Worm (Caenorhabditis elegans): ENCODE data around the gene glr-5.

ce11 chrV:8729100-8729499, 12.8 kb downstream of the glr-5 start, which contains the start of gene ZC196.5:
- no peak for TF ChIP-seq him-1 (tag; optimal IDR thresholded peaks at IDR 0.05)
- TF ChIP-seq dao-5 (tag; optimal IDR thresholded peaks at IDR 0.05) = no peak
- TF ChIP-seq W03F9.2 (tag; optimal IDR thresholded peaks at IDR 0.05) = no peak
